Worm (Caenorhabditis elegans): ENCODE results near the gene F49E10.4.

- TF ChIP-seq cog-1 (tag; optimal IDR thresholded peaks at IDR 0.05) (no peak), med-1 (GFP tag; optimal IDR thresholded peaks at IDR 0.05; ENCODE audit: insufficient read depth) (no peak), klf-2 (GFP tag; conservative IDR thresholded peaks at IDR 0.05) (no peak), tab-1 (GFP tag; IDR thresholded peaks at IDR 0.05) (no peak)
Observed at ce11 chrX:5837035-5837434, 38.6 kb upstream of the F49E10.4 start.
